Fruit fly (Drosophila melanogaster) whole organism, larva: ENCODE results near the gene alph.

Experiments used
- noc ChIP-seq: fragments of 200-800 bp; sonication (Bioruptor generic); optimal IDR thresholded peaks from 3 replicates; lab custom pipeline; 2019; ENCODE audit warnings: missing biosample characterization, mild to moderate bottlenecking, missing genetic modification characterization, moderate library complexity

Gene alph

DNA sequence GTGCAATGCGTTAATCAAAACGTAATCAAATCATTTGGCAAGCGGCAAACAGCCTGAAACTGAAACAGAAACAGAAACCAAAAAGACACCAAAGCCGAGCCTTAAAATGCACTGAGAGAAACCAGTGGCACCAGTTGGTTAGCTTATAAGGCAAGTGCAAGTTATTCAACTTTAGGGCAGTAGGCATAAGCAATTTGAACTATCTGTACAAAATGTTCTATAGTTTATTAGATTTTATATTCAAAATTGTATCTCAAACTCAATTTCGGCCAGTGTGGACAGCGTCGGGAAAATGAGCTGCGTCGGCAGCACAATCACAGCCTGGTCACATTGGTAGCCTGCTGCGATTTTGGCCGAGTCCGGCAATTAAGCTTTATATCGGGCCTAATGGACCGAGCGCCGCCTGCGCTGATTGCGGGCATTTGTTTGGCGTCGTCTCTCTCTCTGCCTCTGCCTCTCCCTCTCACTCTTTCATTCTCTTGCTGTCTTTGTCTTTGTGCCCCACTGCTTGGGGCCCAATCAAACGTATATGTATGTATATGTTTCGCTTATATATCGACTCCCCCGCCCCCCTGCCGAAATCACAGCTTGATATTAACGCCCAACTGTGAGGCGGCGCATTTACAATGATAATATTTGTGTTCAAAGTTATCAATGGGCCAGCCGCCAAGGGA, 24.5 kb upstream of the alph start:
- TF ChIP-seq noc (tag; lab: Kevin White, UChicago) = no peak

DNA sequence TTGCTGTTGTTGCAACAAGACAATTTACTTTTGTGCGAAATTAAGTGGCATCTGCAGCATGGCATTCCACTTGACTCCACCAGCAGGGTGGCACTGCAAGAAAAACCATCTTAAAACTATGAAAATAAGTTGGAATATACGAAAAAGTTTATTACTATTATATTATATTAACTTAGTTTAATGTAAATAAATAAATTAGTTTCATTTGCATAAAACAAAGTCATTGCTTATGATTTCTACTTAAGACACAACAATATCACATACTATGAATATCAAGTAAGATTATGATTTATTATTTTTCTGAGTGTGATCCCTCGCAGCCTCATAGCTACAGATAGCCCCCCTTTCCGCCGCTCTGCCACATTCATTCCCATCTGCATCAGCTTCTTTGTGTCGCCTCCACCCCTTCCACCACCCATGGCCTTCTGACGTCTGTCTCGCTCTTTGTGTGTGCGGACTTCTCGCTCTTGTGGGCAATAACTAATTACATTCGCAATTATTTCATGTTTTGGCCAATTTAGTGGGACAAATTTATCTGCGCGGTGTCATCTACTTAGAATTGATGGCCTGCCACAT, 21.3 kb upstream of the alph start:
- no peak for TF ChIP-seq noc (tag; lab: Kevin White, UChicago)

DNA sequence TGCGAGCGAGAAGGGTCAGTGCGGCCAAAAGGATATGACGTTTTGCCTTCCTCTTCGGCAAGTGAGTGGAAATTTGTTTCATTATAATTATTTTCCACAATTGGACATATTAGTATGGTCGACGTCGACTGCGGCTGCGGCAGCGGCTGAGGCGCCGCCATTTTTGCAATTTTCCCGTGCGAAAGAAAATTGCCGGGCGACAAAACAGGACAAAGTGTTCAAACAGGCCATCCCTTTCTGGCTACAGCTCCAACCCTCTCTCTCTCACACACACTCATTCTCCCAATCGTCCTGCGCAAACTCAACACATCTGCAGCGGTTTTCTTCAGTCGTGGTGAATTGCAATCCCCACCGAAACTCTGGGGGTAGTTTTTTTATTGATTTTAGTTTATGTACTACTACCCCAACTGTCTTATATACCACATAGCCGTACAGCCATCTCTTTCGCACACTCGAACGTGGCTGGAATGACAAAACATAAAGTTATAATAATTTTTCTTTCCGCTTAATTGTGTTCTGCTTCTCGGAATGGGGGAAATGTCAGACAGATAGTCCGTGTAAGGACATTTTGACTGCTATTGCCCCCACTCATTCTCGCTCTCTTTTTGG, 19.5 kb upstream of the alph start:
- no peak for TF ChIP-seq noc (tag; lab: Kevin White, UChicago)

DNA sequence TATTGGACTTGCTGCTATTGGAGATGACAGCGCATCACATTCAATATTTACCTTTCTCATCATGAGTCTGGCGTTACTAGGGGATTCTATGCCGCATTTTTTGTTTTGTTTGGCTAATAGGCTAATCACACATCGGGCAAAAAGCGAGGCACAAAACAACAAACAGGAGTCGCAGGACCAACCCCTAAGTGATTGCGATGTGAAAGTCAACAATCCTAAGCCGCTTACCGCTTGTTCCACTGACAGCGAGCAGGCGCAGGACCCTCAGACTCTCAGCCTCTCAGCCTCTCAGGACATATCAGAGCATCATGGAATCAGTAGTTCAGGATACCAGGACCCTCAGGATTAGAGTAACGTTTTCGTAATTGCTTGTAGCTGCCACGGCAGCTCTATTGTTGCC, 15.6 kb upstream of the alph start:
- no peak for TF ChIP-seq noc (tag; lab: Kevin White, UChicago)

DNA sequence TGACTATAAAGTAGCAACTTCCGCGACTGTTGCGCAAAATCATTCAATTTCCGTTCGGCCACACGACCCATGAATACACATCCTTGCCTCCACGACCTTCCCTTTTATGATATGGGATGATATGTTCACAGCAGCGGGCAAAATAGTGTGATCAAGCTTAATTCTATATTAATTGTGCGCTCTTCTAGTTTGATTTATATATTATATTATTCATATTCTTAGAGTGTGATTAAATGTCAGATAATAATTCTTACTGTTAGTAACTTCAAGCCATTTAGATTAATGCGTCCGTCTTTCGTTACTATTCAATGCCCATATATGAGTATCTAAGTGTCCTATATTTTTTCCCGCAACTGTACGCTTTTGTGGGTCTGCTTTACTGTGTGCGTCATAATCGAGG, 10.2 kb upstream of the alph start:
- no peak for TF ChIP-seq noc (tag; lab: Kevin White, UChicago)

DNA sequence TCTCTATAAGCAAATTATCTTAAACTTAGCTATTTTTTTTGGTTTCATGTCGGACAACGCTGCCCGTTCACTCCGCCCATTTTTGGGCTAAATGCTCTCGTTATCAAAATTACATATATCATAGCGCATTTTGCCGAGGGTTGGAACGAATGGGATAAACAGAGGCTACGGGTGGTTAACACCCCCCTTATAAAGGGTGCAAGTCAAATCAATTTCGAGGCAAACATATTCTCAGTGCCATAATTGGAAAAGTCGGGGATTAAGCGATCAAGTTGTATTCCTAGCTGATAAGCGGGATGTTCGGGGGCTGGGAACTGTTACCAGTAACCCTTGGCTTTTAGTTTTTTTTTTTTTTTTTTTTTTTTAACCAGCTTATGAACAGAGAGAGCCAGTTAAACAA, 8.3 kb upstream of the alph start:
- no peak for TF ChIP-seq noc (tag; lab: Kevin White, UChicago)

DNA sequence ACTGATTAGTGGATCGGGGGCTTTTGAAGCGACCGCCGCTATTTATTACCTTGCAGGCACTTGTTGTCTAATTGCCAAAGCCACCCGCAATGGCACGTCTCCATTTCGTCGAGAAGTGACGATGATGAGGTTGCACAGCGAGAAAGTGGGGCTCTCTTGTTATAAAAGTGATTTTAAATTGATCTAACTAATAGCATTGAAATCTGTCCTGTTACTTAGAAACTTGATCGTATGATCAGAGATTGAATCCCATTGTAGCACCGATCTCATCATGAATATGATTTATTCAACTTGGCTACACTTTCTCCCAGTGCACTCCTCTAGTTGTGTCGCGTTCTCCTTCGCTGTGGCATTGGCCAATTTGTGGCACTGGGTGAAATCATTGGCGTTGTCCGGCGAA, 7.4 kb upstream of the alph start:
- TF ChIP-seq noc (tag; lab: Kevin White, UChicago) = no peak

DNA sequence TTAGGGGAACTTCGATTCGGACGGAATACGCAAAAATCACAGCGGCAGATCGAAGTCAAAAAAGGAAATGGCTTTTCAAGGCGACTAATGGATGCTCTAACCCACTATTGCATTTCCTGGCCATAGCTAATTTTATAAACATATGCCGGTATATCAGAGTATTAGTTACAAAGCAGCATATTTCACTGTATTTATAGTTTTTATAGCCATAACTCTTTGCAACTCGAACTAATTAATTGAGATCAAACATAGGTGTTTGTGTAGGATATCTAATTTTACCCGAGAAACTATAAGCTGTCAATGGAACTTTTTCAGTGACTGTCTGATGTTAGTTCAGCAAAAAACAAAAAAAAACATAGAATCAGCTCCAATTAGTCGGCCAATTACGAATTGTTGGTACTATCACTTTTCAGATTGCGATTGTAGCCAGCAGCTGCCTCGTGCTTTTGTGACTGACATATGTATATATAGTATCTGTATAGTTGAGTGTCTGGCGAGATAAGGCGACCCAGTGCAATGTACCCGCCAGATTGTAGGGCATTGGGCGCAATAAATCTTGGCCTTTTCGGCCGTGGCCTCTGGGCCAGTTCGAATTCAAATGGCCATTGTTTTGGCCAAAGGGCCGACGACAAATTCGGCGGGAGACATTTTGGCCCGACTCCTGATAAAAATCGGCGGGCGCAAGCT, 6.5 kb upstream of the alph start:
- TF ChIP-seq noc (tag; lab: Kevin White, UChicago) = no peak

DNA sequence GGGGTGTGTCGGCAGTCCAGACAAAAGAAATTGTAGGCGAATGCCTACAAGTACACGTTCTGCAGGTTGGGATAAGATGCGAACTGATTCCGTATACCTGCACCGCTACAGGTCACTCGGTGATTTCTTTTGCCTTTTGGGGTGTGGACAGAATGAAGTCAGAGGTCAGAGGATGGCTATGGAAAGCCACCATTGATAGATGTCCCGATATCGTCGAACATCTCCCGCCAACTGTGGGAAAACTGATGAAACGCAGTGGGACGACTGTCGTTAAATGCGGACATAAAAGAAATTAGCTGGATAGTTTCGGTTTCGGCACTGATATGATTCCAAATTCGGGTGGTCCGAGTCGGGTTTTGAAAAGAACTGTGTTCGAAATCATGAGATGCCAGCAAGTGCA, 4.9 kb upstream of the alph start:
- TF ChIP-seq noc (tag; lab: Kevin White, UChicago) = no peak

DNA sequence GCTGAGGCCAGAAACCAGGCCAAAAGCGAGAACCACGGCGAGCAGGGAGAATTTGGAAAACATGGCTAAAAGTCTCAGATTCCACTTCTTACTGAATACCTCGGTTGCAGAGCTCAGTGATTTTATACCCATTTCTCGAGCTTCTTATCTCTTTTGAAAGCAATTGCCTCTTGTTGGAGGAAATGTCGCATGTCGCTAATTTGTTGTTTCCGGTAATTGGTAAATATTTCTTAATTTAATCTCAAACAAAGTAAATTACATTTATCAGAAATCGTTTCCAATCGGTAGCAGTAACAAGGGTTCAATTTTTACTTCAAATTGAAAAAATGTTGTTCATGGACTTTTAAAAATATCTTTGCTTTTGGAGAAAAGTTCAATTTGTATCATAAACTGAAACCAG, 3.6 kb upstream of the alph start, which contains the start of gene CG7567:
CG7567 (minus strand) TSS at position 101 of the 400 bp plus-strand sequence.
- TF ChIP-seq noc (tag; lab: Kevin White, UChicago) = no peak

DNA sequence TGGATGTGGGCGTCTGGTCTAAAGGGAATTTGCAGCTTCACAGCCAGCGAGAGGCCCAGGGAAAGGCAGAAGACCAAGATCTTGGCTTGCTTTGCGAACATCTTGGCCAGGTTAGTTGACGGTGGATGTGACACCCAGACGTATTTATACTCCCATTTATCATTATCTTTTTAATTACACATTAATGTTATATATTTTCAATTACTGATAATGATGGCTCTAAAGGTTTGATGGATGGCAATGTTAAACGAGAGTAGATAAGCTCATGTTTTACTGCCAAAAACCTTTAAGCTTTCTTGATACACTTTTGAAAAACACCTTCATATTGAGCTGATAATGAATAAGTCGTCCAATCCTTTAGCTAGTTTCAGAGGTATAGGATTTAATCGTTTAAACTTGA, 2.0 kb upstream of the alph start, which contains the start of gene CG11470:
CG11470 (minus strand) TSS at position 101 of the 400 bp plus-strand sequence.
- TF ChIP-seq noc (tag; lab: Kevin White, UChicago) = no peak

DNA sequence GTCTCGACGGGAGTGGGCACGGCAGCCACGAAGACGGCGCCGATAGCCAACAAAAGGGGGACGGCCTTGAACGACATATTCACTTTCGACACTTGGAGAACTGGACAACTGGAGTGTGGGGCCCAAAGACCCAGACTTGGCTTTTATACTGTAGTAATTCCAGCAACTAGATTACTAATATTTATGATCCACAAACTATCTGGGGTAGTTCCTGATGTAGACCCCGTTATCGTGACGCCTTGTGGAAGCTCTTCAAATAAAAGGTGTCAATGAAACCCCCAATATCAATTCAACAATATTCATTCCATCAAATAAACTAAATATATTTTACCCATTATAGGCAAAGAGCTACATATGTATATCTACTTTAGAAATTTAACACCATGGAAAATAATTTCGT, 825 bp upstream of the alph start, which contains the start of gene CG31041:
CG31041 (minus strand) TSS at position 101 of the 400 bp plus-strand sequence.
- TF ChIP-seq noc (tag; lab: Kevin White, UChicago) = no peak

DNA sequence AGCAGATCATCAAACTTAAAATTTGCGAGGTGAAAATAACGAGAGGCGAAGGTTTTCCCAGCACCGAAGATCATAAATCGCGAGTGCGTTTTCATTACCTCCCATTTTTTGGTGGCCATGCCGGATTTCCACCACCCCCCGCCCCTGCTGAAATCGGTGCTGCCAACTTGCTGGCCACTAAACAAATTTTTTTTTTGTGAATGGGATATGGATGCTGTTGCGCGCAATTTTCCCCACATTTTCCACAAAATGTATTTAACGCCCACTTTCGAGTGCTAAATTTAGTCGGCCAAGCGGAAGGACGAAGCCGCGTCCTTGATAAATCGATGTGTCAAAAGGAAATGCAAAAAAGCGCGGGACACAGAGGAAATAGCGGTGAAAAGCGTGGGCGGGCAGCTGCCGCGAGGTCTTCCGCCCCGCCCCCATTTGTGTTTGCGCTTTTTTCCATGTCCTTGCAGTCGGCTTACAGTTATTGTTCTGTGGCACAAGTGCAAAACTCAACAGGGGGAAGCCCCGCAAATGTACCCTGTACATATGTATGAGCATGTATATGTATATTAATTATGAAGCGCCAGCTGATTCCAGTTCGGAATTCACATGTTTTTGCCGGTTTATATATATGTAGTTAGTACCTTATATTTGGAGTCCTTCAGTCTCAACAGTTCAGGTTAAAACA, 646 bp downstream of the alph start:
- no peak for TF ChIP-seq noc (tag; lab: Kevin White, UChicago)

DNA sequence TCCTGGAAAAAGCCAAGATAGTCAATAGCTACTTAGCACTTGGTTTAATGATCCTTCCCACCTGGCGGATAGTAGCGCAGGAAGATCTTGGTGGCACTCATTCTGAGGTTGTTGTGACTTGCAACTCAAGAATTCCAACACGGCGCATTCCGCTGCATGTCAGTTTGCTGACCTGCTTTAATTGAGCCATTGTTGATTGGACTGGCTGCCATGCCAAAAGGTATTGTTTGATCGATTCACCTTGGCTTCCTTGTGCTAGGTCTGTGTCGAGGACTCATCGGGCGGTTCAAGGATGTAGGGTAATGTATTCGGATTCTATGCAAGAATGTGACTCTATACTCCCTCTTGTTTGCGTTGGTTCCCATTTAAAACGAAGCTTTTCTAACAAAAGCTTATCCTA, 9.1 kb downstream of the alph start, which contains the start of gene CG7568:
CG7568 (minus strand) TSS at position 101 of the 400 bp plus-strand sequence.
- no peak for TF ChIP-seq noc (tag; lab: Kevin White, UChicago)

DNA sequence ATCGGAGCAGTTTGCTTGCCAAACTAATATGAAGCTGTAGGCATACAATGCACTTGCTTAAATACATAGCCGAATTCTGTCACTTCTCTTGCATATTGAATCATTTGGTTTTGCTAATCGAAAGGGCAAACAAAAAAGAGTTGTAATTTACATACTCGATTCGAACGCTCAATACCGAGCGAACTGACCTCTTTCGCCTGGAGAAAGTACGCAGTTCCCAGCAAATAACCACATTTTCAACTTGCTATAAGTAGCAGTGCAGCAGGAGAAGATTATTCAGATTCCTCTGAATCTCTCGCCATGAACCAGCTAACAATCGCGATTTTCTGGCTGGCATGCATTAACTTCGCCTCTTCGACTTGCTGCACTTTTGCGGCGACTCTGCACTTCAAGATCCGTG, 16.5 kb downstream of the alph start, which contains the start of gene Diedel2:
Diedel2 (plus strand) TSS at position 301 of the 400 bp plus-strand sequence.
- no peak for TF ChIP-seq noc (tag; lab: Kevin White, UChicago)
